Worm (Caenorhabditis elegans): ENCODE measurements around the gene T07F8.4.
A peak's percentile ranks its signal among the peaks of the same experiment; 100 is the strongest.

The T07F8.4 gene

DNA sequence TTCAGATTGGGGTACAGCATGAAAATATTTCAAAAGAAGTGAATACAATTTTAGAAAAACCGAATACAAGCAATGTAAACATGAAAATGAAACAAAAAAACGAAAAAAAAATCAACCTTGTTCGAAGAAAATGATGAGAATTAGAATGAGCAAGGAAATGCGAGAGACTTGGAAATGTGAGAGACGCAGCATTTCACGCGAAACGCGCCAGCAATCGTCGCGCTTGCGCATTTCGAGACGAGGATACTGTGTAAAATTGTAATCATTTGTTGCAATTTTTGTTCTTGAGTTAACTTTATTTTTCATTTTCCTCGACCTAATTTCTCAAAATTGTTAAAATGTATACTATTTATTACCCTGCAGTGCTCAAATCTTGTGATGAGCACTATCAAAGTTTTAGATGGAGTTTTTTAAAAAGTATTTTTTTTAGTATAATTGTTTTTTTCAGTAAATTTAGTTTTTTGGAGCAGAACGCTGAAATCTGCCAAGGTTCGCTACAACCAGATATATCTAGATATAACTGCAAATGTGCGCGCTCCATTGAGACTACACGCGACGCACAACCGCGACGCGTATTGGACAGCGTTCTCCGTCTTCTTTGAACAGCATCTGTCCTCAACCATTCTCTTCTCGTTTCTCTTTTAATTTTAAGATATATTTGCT, 20.3 kb upstream of the T07F8.4 start, which contains the start of gene fust-1 (continued):
- TF ChIP-seq ztf-16 (tag; optimal IDR thresholded peaks at IDR 0.05) (peak; percentile 49), tbx-2 (tag; optimal IDR thresholded peaks at IDR 0.05) (peak; percentile 78), sdc-2 (tag; optimal IDR thresholded peaks at IDR 0.05) (peak; percentile 30), ceh-31 (tag; optimal IDR thresholded peaks at IDR 0.05) (peak; percentile 76), pha-2 (tag; optimal IDR thresholded peaks at IDR 0.05) (no peak), npax-4 (tag; optimal IDR thresholded peaks at IDR 0.05) (peak; percentile 10), pha-4 (tag; optimal IDR thresholded peaks at IDR 0.05) (no peak), nhr-11 (tag; optimal IDR thresholded peaks at IDR 0.05) (no peak), hlh-6 (tag; optimal IDR thresholded peaks at IDR 0.05) (peak; percentile 9), lin-11 (tag; optimal IDR thresholded peaks at IDR 0.05) (peak; percentile 30), tbx-7 (tag; optimal IDR thresholded peaks at IDR 0.05) (peak; percentile 22), zip-5 (tag; optimal IDR thresholded peaks at IDR 0.05) (peak; percentile 23), rnt-1 (tag; optimal IDR thresholded peaks at IDR 0.05) (peak; percentile 76), elt-4 (tag; optimal IDR thresholded peaks at IDR 0.05) (no peak), ceh-34 (tag; optimal IDR thresholded peaks at IDR 0.05) (peak; percentile 76), C38D4.7 (GFP tag; optimal IDR thresholded peaks at IDR 0.05) (peak; percentile 20), ahr-1 (tag; optimal IDR thresholded peaks at IDR 0.05) (no peak), ceh-18 (tag; optimal IDR thresholded peaks at IDR 0.05) (peak; percentile 78), hlh-13 (GFP tag; optimal IDR thresholded peaks at IDR 0.05) (no peak), K09A11.1 (tag; optimal IDR thresholded peaks at IDR 0.05; ENCODE audit: insufficient read depth) (peak; percentile 51), ceh-22 (tag; optimal IDR thresholded peaks at IDR 0.05) (no peak), che-1 (tag; optimal IDR thresholded peaks at IDR 0.05) (peak; percentile 21), pqm-1 (tag; optimal IDR thresholded peaks at IDR 0.05) (no peak), unc-86 (tag; optimal IDR thresholded peaks at IDR 0.05) (peak; percentile 70), pat-9 (tag; optimal IDR thresholded peaks at IDR 0.05) (peak; percentile 67), ttx-3 (tag; optimal IDR thresholded peaks at IDR 0.05) (peak; percentile 72), C08G9.2 (tag; optimal IDR thresholded peaks at IDR 0.05) (peak; percentile 57), fax-1 (tag; optimal IDR thresholded peaks at IDR 0.05) (peak; percentile 40), ceh-9 (tag; optimal IDR thresholded peaks at IDR 0.05) (no peak), ceh-30 (tag; optimal IDR thresholded peaks at IDR 0.05) (peak; percentile 34), ref-2 (tag; optimal IDR thresholded peaks at IDR 0.05) (peak; percentile 73), ets-4 (tag; optimal IDR thresholded peaks at IDR 0.05) (peak; percentile 64), ceh-6 (GFP tag; optimal IDR thresholded peaks at IDR 0.05) (peak; percentile 52)

DNA sequence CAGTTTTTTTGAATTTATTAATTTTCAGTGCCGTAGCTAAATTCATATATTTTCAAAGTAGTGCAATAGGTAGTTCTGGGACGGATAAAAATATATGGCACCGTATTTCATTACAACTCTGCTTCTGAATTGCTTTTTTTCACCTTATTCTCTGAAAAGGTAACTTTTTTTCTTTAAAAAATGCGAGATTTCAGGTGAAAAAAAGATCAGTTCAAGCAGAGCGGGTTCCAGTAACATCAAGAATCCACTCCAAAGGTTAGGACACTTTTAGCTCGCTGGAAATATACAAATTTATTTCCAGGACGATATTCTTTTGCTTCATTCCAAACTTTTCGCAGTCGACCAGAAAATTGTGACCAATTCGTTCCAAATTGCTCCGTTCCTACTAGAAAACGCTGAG, 16.3 kb upstream of the T07F8.4 start, which contains the start of gene T07F8.1:
Gene T07F8.1, plus strand, starts transcription at position 301 of the 400 bp plus-strand sequence.
- TF ChIP-seq fkh-6 (tag; optimal IDR thresholded peaks at IDR 0.05) (no peak), unc-42 (tag; optimal IDR thresholded peaks at IDR 0.05) (no peak), ceh-48 (tag; optimal IDR thresholded peaks at IDR 0.05) (no peak), unc-55 (GFP tag; optimal IDR thresholded peaks at IDR 0.05) (no peak), ceh-19 (GFP tag; optimal IDR thresholded peaks at IDR 0.05) (no peak), pha-2 (tag; optimal IDR thresholded peaks at IDR 0.05) (no peak), eyg-1 (tag; optimal IDR thresholded peaks at IDR 0.05) (no peak), hlh-6 (tag; optimal IDR thresholded peaks at IDR 0.05) (no peak), pqm-1 (tag; optimal IDR thresholded peaks at IDR 0.05) (no peak), ceh-34 (tag; optimal IDR thresholded peaks at IDR 0.05) (no peak), lin-11 (tag; optimal IDR thresholded peaks at IDR 0.05) (no peak), dmd-4 (tag; optimal IDR thresholded peaks at IDR 0.05; ENCODE audit: borderline replicate concordance) (no peak)

- TF ChIP-seq unc-3 (GFP tag; conservative IDR thresholded peaks at IDR 0.05): no peak
- TF ChIP-seq unc-3 (tag; optimal IDR thresholded peaks at IDR 0.05): no peak
- TF ChIP-seq pat-9 (tag; optimal IDR thresholded peaks at IDR 0.05): no peak
- no peak for TF ChIP-seq ztf-16 (tag; optimal IDR thresholded peaks at IDR 0.05)
- TF ChIP-seq ceh-18 (tag; optimal IDR thresholded peaks at IDR 0.05): no peak
- TF ChIP-seq ceh-34 (tag; optimal IDR thresholded peaks at IDR 0.05): no peak
- TF ChIP-seq elt-4 (tag; optimal IDR thresholded peaks at IDR 0.05): no peak
- TF ChIP-seq tbx-7 (tag; optimal IDR thresholded peaks at IDR 0.05): no peak
- no peak for TF ChIP-seq mec-3 (tag; optimal IDR thresholded peaks at IDR 0.05; ENCODE audit: borderline replicate concordance)
- no peak for TF ChIP-seq ceh-2 (tag; optimal IDR thresholded peaks at IDR 0.05)
- no peak for TF ChIP-seq pha-4 (tag; optimal IDR thresholded peaks at IDR 0.05)
- TF ChIP-seq nhr-11 (tag; optimal IDR thresholded peaks at IDR 0.05): no peak
Measured at ce11 chrII:7147550-7147949, 15.7 kb upstream of the T07F8.4 start.

Measured in whole organism, late embryonic.